Worm (Caenorhabditis elegans) whole organism, L2 larva: ENCODE results near the gene dsh-1.

Experiments
- alr-1 ChIP-seq: fragments of 150-350 bp; optimal IDR thresholded peaks from 2 replicates; lab custom pipeline; 2014; ENCODE audit warnings: missing biosample characterization, missing genetic modification characterization
- ama-1 ChIP-seq: fragments of 150-350 bp; optimal IDR thresholded peaks from 2 replicates; lab custom pipeline; 2018; ENCODE audit warnings: inconsistent platforms
- blmp-1 ChIP-seq: sonication (generic microtip); optimal IDR thresholded peaks from 2 replicates; lab custom pipeline; 2017; ENCODE audit warnings: missing genetic modification characterization, mild to moderate bottlenecking, missing compliant biosample characterization, antibody characterized with exemption, moderate library complexity; ENCODE audit not compliant: insufficient read depth
- ceh-82 ChIP-seq: fragments of 150-350 bp; optimal IDR thresholded peaks from 2 replicates; lab custom pipeline; 2014; ENCODE audit warnings: missing biosample characterization, missing genetic modification characterization
- crh-2 ChIP-seq: sonication (generic microtip); optimal IDR thresholded peaks from 2 replicates; lab custom pipeline; 2017; ENCODE audit warnings: missing biosample characterization, missing genetic modification characterization
- egl-27 ChIP-seq: sonication (generic microtip); optimal IDR thresholded peaks from 3 replicates; lab custom pipeline; 2017; ENCODE audit warnings: missing biosample characterization, missing genetic modification reagents, missing genetic modification characterization
- fos-1 ChIP-seq: fragments of 150-350 bp; optimal IDR thresholded peaks from 2 replicates; lab custom pipeline; 2014; ENCODE audit warnings: missing biosample characterization, missing genetic modification characterization
- lin-11 ChIP-seq: fragments of 150-350 bp; sonication (generic microtip); optimal IDR thresholded peaks from 2 replicates; lab custom pipeline; 2014; ENCODE audit warnings: missing biosample characterization, missing genetic modification characterization, inconsistent platforms, mixed read lengths
- lin-39 ChIP-seq: fragments of 150-350 bp; optimal IDR thresholded peaks from 2 replicates; lab custom pipeline; 2014; ENCODE audit warnings: missing biosample characterization, missing genetic modification reagents, missing genetic modification characterization
- mbf-1 ChIP-seq: sonication (generic microtip); optimal IDR thresholded peaks from 2 replicates; lab custom pipeline; 2017; ENCODE audit warnings: missing biosample characterization, missing genetic modification characterization
- nhr-23 ChIP-seq: fragments of 150-350 bp; optimal IDR thresholded peaks from 2 replicates; lab custom pipeline; 2014; ENCODE audit warnings: missing biosample characterization, missing genetic modification reagents, missing genetic modification characterization
- nhr-77 ChIP-seq: fragments of 150-350 bp; optimal IDR thresholded peaks from 2 replicates; lab custom pipeline; 2014; ENCODE audit warnings: missing biosample characterization, missing genetic modification characterization
- unc-55 ChIP-seq: fragments of 150-350 bp; sonication (generic microtip); optimal IDR thresholded peaks from 3 replicates; lab custom pipeline; 2014; ENCODE audit warnings: missing biosample characterization, missing genetic modification reagents, missing genetic modification characterization

ce11 chrII:5202930-5203329, 22.3 kb downstream of the dsh-1 start, which contains the start of gene ampd-1:
- TF ChIP-seq mbf-1 (tag; lab: Kevin White, UChicago) (no peak), fos-1 (tag; lab: Kevin White, UChicago) (peak; percentile 60), ama-1 (no peak), egl-27 (tag; lab: Kevin White, UChicago) (no peak), crh-2 (tag; lab: Kevin White, UChicago) (no peak), lin-11 (tag; lab: Kevin White, UChicago) (no peak), nhr-23 (tag; lab: Kevin White, UChicago) (no peak), nhr-77 (tag; lab: Kevin White, UChicago) (no peak), unc-55 (GFP tag; lab: Kevin White, UChicago) (no peak), lin-39 (tag; lab: Kevin White, UChicago) (no peak), alr-1 (no peak), ceh-82 (tag; lab: Kevin White, UChicago) (no peak), blmp-1 (tag; lab: Kevin White, UChicago) (no peak)
